Worm (Caenorhabditis elegans) whole organism, early embryonic: Measurements from ENCODE around the gene Y6G8.6.

Source experiments
- B0310.2 ChIP-seq: sonication (generic microtip); optimal IDR thresholded peaks from 2 replicates; lab custom pipeline; 2016; ENCODE audit warnings: mild to moderate bottlenecking, missing genetic modification characterization, missing compliant biosample characterization
- F13C5.2 ChIP-seq: sonication (generic microtip); optimal IDR thresholded peaks from 2 replicates; lab custom pipeline; 2017; ENCODE audit warnings: mild to moderate bottlenecking, missing genetic modification characterization, inconsistent platforms, missing compliant biosample characterization
- aly-1 ChIP-seq: sonication (generic microtip); optimal IDR thresholded peaks from 2 replicates; lab custom pipeline; 2016; ENCODE audit warnings: missing genetic modification characterization, missing compliant biosample characterization
- ama-1 ChIP-seq: fragments of 150-350 bp; optimal IDR thresholded peaks from 2 replicates; lab custom pipeline; 2014
- ceh-13 ChIP-seq: fragments of 200-800 bp; sonication (Bioruptor generic); optimal IDR thresholded peaks from 2 replicates; lab custom pipeline; 2018; ENCODE audit warnings: mild to moderate bottlenecking, missing genetic modification characterization, missing compliant biosample characterization
- ceh-36 ChIP-seq: sonication (generic microtip); optimal IDR thresholded peaks from 2 replicates; lab custom pipeline; 2016; ENCODE audit warnings: missing genetic modification characterization, inconsistent platforms, missing compliant biosample characterization
- ets-7 ChIP-seq: sonication (generic microtip); optimal IDR thresholded peaks from 2 replicates; lab custom pipeline; 2016; ENCODE audit warnings: missing genotype, missing genetic modification characterization, missing compliant biosample characterization
- flt-1 ChIP-seq: fragments of 200-800 bp; sonication (Bioruptor generic); IDR thresholded peaks from 2 replicates; pipeline ENCODE4 v1.3.6; 2022; ENCODE audit warnings: missing genetic modification characterization, missing compliant biosample characterization
- hmbx-1 ChIP-seq: sonication (generic microtip); optimal IDR thresholded peaks from 2 replicates; lab custom pipeline; 2016; ENCODE audit warnings: mild to moderate bottlenecking, missing genetic modification characterization, missing compliant biosample characterization
- hmg-4 ChIP-seq: fragments of 200-800 bp; sonication (Bioruptor generic); optimal IDR thresholded peaks from 2 replicates; lab custom pipeline; 2018; ENCODE audit warnings: mild to moderate bottlenecking, missing genetic modification characterization, missing compliant biosample characterization
- hnd-1 ChIP-seq: sonication (generic microtip); optimal IDR thresholded peaks from 2 replicates; lab custom pipeline; 2016; ENCODE audit warnings: missing genetic modification characterization, missing compliant biosample characterization
- pes-1 ChIP-seq: fragments of 200-800 bp; sonication (Bioruptor generic); IDR thresholded peaks from 2 replicates; pipeline ENCODE4 v1.3.6; 2022; ENCODE audit warnings: missing genetic modification reagents, missing genetic modification characterization, missing compliant biosample characterization
- scrt-1 ChIP-seq: fragments of 200-800 bp; sonication (Bioruptor generic); IDR thresholded peaks from 2 replicates; pipeline ENCODE4 v1.3.6; 2022; ENCODE audit warnings: missing genetic modification characterization, missing compliant biosample characterization
- sea-1 ChIP-seq: fragments of 200-800 bp; sonication (Bioruptor generic); conservative IDR thresholded peaks from 2 replicates; pipeline ENCODE4 v1.3.6; 2022; ENCODE audit warnings: missing genetic modification characterization, missing compliant biosample characterization
- tbx-11 ChIP-seq: fragments of 200-800 bp; sonication (Bioruptor generic); IDR thresholded peaks from 2 replicates; pipeline ENCODE4 v1.3.6; 2022; ENCODE audit warnings: missing genetic modification characterization, missing compliant biosample characterization
- tbx-37 ChIP-seq: fragments of 200-800 bp; sonication (Bioruptor generic); conservative IDR thresholded peaks from 2 replicates; pipeline ENCODE4 v1.3.6; 2022; ENCODE audit warnings: missing genetic modification reagents, missing genetic modification characterization, missing compliant biosample characterization
- tra-4 ChIP-seq: sonication (generic microtip); optimal IDR thresholded peaks from 2 replicates; lab custom pipeline; 2017; ENCODE audit warnings: missing genetic modification characterization, missing compliant biosample characterization

Gene Y6G8.6

DNA sequence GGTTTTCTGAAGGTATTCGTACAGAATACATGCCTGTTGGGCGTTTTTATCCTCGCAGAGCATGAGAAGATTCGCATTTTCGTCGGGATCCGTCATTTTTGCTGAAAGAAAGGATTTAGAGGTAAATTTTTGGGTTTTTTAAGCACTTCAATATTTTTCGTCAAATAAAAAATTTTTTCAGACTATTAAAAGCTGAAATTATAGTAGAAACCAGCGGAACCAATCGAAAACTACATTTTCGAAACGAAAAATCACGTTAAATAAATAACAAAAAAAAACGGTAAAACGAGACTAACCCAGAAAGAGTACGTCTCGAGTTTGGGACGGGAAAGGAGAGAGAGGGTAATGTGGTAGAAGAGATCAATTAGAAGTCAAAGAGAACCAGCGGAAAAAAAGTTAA is 33.7 kb upstream of the Y6G8.6 start, which contains the start of gene fbxa-192:
TSS of gene fbxa-192 (minus strand) at position 101 of the 400 bp plus-strand sequence.
- no peak for TF ChIP-seq ceh-36 (tag; lab: Kevin White, UChicago)
- no peak for TF ChIP-seq hmbx-1 (tag; lab: Kevin White, UChicago)
- TF ChIP-seq scrt-1 = no peak
- no peak for TF ChIP-seq ceh-13 (GFP tag; lab: Kevin White, UChicago)
- no peak for TF ChIP-seq hnd-1 (tag; lab: Kevin White, UChicago)
- no peak for TF ChIP-seq F13C5.2 (tag; lab: Kevin White, UChicago)
- TF ChIP-seq ets-7 (tag; lab: Kevin White, UChicago) = no peak

DNA sequence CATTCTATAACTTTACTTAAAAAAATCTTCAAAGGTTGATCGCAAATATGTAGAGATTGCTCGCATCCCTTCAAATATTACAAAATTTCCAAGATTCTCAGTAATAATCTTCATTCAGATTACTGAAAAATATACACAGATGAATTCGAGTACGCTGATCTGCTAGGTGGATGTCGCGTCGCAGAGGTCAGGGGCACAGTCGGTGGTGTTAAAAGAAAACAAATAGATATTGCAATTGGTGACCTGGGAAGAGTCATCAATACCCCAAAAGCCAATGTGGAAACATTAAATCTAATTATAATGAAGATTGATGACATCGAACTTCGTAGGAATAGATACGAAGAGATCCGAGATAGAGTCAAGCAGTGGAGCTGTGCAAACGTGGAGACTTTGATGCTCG is 11.9 kb upstream of the Y6G8.6 start, which contains the start of gene F57G4.10:
TSS of gene F57G4.10 (plus strand) at position 301 of the 400 bp plus-strand sequence.
- TF ChIP-seq flt-1 (GFP tag; lab: Robert Waterston, UW) (no peak), ceh-13 (GFP tag; lab: Kevin White, UChicago) (no peak)

DNA sequence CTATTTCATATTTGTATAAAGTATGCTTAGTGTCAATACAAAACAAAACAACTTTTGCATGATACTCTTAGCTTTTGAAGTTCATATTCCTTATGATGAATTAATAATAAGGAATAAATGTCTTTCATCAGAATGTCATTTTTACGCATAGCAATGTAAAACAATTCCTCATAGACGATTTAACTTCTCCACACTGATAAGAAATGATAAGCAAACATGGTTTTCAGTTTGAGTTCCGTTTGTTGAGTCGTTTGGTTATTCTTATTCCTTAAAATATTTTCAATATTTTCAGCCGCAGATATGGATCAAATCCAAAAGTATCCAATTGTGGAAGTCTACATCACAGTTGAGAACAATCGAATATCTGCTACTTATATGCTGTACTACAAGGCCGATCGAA is 8.2 kb upstream of the Y6G8.6 start, which contains the start of gene F57G4.11:
TSS of gene F57G4.11 (plus strand) at position 301 of the 400 bp plus-strand sequence.
- TF ChIP-seq pes-1 (GFP tag; lab: Robert Waterston, UW) = no peak
- TF ChIP-seq F13C5.2 (tag; lab: Kevin White, UChicago) = no peak
- no peak for TF ChIP-seq aly-1 (tag; lab: Kevin White, UChicago)
- TF ChIP-seq hnd-1 (tag; lab: Kevin White, UChicago) = no peak
- no peak for TF ChIP-seq hmg-4 (GFP tag; lab: Kevin White, UChicago)
- no peak for TF ChIP-seq ets-7 (tag; lab: Kevin White, UChicago)
- no peak for TF ChIP-seq hmbx-1 (tag; lab: Kevin White, UChicago)
- no peak for TF ChIP-seq tra-4 (tag; lab: Kevin White, UChicago)
- TF ChIP-seq ama-1 (lab: Kevin White, UChicago) = no peak
- TF ChIP-seq flt-1 (GFP tag; lab: Robert Waterston, UW) = no peak
- no peak for TF ChIP-seq tbx-11
- TF ChIP-seq B0310.2 (tag; lab: Kevin White, UChicago) = no peak
- no peak for TF ChIP-seq sea-1
- no peak for TF ChIP-seq tbx-37 (GFP tag; lab: Robert Waterston, UW)
- TF ChIP-seq ceh-13 (GFP tag; lab: Kevin White, UChicago) = no peak
- TF ChIP-seq scrt-1 = no peak
- no peak for TF ChIP-seq ceh-36 (tag; lab: Kevin White, UChicago)

DNA sequence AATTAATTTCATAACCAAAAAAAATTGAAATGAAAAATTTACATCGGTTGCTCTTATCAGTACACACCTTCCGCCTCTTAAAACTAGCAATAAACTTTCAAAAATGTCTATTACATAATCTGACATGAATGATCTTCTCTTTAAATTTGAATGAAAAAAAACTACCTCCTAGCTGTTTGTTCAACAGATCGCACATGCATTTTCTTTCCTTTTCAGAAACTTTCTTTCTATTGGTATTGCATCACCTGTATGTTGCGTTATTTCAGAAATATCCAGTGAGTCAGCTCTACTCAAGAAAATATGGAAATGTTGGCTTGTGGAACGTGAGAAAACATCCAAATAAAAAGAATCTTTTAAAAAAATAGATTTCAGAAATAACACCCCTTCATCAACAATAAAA is 6.5 kb upstream of the Y6G8.6 start, which contains the start of gene F57G4.1:
TSS of gene F57G4.1 (plus strand) at position 301 of the 400 bp plus-strand sequence.
- TF ChIP-seq hnd-1 (tag; lab: Kevin White, UChicago) (no peak), F13C5.2 (tag; lab: Kevin White, UChicago) (no peak), ets-7 (tag; lab: Kevin White, UChicago) (no peak), pes-1 (GFP tag; lab: Robert Waterston, UW) (no peak), ceh-36 (tag; lab: Kevin White, UChicago) (no peak), ama-1 (lab: Kevin White, UChicago) (no peak), aly-1 (tag; lab: Kevin White, UChicago) (no peak), scrt-1 (no peak), tra-4 (tag; lab: Kevin White, UChicago) (no peak), hmg-4 (GFP tag; lab: Kevin White, UChicago) (no peak), B0310.2 (tag; lab: Kevin White, UChicago) (no peak), hmbx-1 (tag; lab: Kevin White, UChicago) (no peak), sea-1 (no peak)

DNA sequence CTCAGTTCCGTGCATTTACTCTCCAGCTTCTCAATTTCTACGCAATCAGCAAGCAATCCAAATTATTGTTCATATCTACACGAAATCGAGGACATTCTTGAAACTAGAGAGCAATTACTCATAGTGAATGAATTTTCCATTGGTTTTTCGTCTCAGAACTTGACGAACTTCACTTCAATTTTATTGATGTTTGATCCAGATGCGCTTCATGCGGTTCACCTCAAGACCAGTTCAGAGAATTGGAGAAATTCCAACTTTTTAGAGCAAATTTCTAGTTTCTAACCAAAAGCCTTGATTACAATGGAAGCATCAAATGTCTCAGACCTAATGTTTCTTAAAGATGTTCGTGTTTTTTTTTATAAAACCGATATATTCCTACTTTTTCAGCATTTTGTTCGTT is 3.6 kb upstream of the Y6G8.6 start, which contains the start of gene Y6G8.8:
TSS of gene Y6G8.8 (plus strand) at position 301 of the 400 bp plus-strand sequence.
- TF ChIP-seq aly-1 (tag; lab: Kevin White, UChicago) = no peak
- no peak for TF ChIP-seq F13C5.2 (tag; lab: Kevin White, UChicago)
- TF ChIP-seq tbx-11 = no peak
- no peak for TF ChIP-seq ets-7 (tag; lab: Kevin White, UChicago)
- TF ChIP-seq ceh-36 (tag; lab: Kevin White, UChicago) = no peak

DNA sequence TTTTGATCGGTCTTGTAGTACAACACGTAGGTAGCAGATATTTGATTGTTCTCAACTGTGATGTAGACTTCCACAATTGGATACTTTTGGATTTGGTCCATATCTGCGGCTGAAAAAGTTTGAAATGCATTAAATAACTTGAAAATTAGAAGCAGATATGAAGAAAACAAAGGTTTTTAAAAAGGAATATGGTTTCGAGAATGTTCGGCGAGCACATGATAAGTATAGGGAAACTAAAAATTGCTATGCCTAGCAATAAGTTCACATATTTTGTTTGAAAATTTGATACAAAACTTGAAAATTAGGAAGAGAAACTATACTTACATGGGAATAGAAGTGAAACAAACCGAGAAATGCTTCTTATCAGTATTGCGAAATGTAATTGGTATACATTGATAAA is 1.1 kb downstream of the Y6G8.6 start, which contains the start of gene Y6G8.5:
TSS of gene Y6G8.5 (minus strand) at position 101 of the 400 bp plus-strand sequence.
- TF ChIP-seq scrt-1 = no peak
- TF ChIP-seq tbx-37 (GFP tag; lab: Robert Waterston, UW) = no peak
- no peak for TF ChIP-seq tbx-11
- TF ChIP-seq hmg-4 (GFP tag; lab: Kevin White, UChicago) = no peak
- no peak for TF ChIP-seq ets-7 (tag; lab: Kevin White, UChicago)
- no peak for TF ChIP-seq F13C5.2 (tag; lab: Kevin White, UChicago)
- no peak for TF ChIP-seq aly-1 (tag; lab: Kevin White, UChicago)
- no peak for TF ChIP-seq tra-4 (tag; lab: Kevin White, UChicago)
- no peak for TF ChIP-seq ceh-36 (tag; lab: Kevin White, UChicago)
- TF ChIP-seq sea-1 = no peak
- TF ChIP-seq hmbx-1 (tag; lab: Kevin White, UChicago) = no peak
- TF ChIP-seq pes-1 (GFP tag; lab: Robert Waterston, UW) = no peak
- TF ChIP-seq ama-1 (lab: Kevin White, UChicago) = no peak
- no peak for TF ChIP-seq B0310.2 (tag; lab: Kevin White, UChicago)
- no peak for TF ChIP-seq flt-1 (GFP tag; lab: Robert Waterston, UW)
- no peak for TF ChIP-seq ceh-13 (GFP tag; lab: Kevin White, UChicago)
- TF ChIP-seq hnd-1 (tag; lab: Kevin White, UChicago) = no peak

DNA sequence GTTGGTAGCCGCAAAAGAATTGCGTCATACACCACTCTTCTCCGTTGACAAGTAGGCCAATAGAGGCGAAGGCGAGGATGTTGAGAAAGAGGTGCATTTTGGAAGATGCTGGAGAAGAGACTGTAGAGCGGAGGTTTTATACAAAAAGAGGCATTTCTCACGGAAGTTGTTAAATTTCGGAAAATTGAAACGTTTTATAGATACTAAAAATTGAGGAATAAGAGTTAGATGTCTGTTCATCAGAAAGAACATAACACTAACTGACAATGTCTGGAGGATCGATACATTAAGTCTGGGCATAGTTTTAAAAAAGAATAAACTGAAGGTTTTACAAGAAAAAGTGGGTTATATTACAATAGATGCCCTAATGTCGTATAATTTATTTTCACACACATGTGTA is 2.5 kb downstream of the Y6G8.6 start, which contains the start of gene Y6G8.14:
TSS of gene Y6G8.14 (minus strand) at position 101 of the 400 bp plus-strand sequence.
- TF ChIP-seq aly-1 (tag; lab: Kevin White, UChicago) (no peak), flt-1 (GFP tag; lab: Robert Waterston, UW) (no peak), tra-4 (tag; lab: Kevin White, UChicago) (no peak)
